Fruit fly (Drosophila melanogaster) S2 (cell line): ENCODE measurements around the gene CG13813.

ENCODE experiments used
- CG8478 ChIP-seq: fragments of >200 bp; optimal IDR thresholded peaks from 2 replicates; lab custom pipeline; 2018
- CTCF ChIP-seq, 2 experiments: fragments of >200 bp; optimal IDR thresholded peaks; 2 replicates each; lab custom pipeline; 2018

dm6 chr3L:20265514-20265913 lies 34.0 kb downstream of the CG13813 start, which contains the start of gene CG32228:
- TF ChIP-seq CG8478 (lab: Kevin White, UChicago) = no peak
- no peak for TF ChIP-seq CTCF (optimal IDR thresholded peaks at IDR 0.05; lab: Kevin White, UChicago)
